Fruit fly (Drosophila melanogaster) whole organism, prepupa: ENCODE results near the gene gNacalpha.

ENCODE experiments used
- Blimp-1 ChIP-seq: fragments of 200-800 bp; sonication (Bioruptor generic); optimal IDR thresholded peaks from 3 replicates; lab custom pipeline; 2017; ENCODE audit warnings: missing biosample characterization, missing genetic modification characterization, mild to moderate bottlenecking, moderate library complexity, missing genetic modification reagents
- CG10631 ChIP-seq: fragments of 200-800 bp; sonication (Bioruptor generic); optimal IDR thresholded peaks from 2 replicates; lab custom pipeline; 2016; ENCODE audit warnings: missing biosample characterization, missing genetic modification characterization
- CG15336 ChIP-seq: fragments of 200-800 bp; sonication (Bioruptor generic); IDR thresholded peaks from 2 replicates; pipeline ENCODE4 v1.3.6; 2022; ENCODE audit warnings: missing biosample characterization, missing genetic modification characterization
- CG1621 ChIP-seq: fragments of 200-800 bp; sonication (Bioruptor generic); optimal IDR thresholded peaks from 3 replicates; lab custom pipeline; 2018; ENCODE audit warnings: missing biosample characterization, mild to moderate bottlenecking, missing genetic modification characterization
- CG16779 ChIP-seq: fragments of 200-800 bp; sonication (Bioruptor generic); optimal IDR thresholded peaks from 3 replicates; lab custom pipeline; 2017; ENCODE audit warnings: missing biosample characterization, mild to moderate bottlenecking, missing genetic modification characterization
- CG3032 ChIP-seq: fragments of 200-800 bp; optimal IDR thresholded peaks from 2 replicates; lab custom pipeline; 2019; ENCODE audit warnings: missing biosample characterization, mild to moderate bottlenecking, missing genetic modification characterization, moderate library complexity
- CG31627 ChIP-seq: fragments of 200-800 bp; sonication (Bioruptor generic); optimal IDR thresholded peaks from 3 replicates; lab custom pipeline; 2016; ENCODE audit warnings: missing biosample characterization, missing genetic modification characterization
- CG32006 ChIP-seq: fragments of 200-800 bp; sonication (Bioruptor generic); optimal IDR thresholded peaks from 3 replicates; lab custom pipeline; 2017; ENCODE audit warnings: missing biosample characterization, mild to moderate bottlenecking, missing genetic modification characterization
- CG3919 ChIP-seq: fragments of 200-800 bp; sonication (Bioruptor generic); optimal IDR thresholded peaks from 3 replicates; lab custom pipeline; 2016; ENCODE audit warnings: missing biosample characterization, missing genetic modification characterization
- CG4318 ChIP-seq: fragments of 200-800 bp; sonication (Bioruptor generic); optimal IDR thresholded peaks from 3 replicates; lab custom pipeline; 2017; ENCODE audit warnings: missing biosample characterization, mild to moderate bottlenecking, missing genetic modification characterization
- CG6163 ChIP-seq: fragments of 200-800 bp; sonication (Bioruptor generic); IDR thresholded peaks from 3 replicates; pipeline ENCODE4 v1.3.6; 2022; ENCODE audit warnings: missing biosample characterization, missing genetic modification characterization
- CG6276 ChIP-seq: fragments of 200-800 bp; sonication (Bioruptor generic); optimal IDR thresholded peaks from 2 replicates; lab custom pipeline; 2017; ENCODE audit warnings: missing biosample characterization, mild to moderate bottlenecking, missing genetic modification characterization
- CG6808 ChIP-seq: fragments of 200-800 bp; sonication (Bioruptor generic); optimal IDR thresholded peaks from 3 replicates; lab custom pipeline; 2017; ENCODE audit warnings: missing biosample characterization, missing genetic modification characterization, mild to moderate bottlenecking, moderate library complexity, missing genetic modification reagents
- CG7368 ChIP-seq: fragments of 200-800 bp; sonication (Bioruptor generic); optimal IDR thresholded peaks from 3 replicates; lab custom pipeline; 2016; ENCODE audit warnings: missing biosample characterization, missing genetic modification characterization
- CG8119 ChIP-seq: fragments of 200-800 bp; sonication (Bioruptor generic); IDR thresholded peaks from 3 replicates; pipeline ENCODE4 v1.3.6; 2022; ENCODE audit warnings: missing biosample characterization, missing genetic modification characterization
- CG8319 ChIP-seq: fragments of 200-800 bp; sonication (Bioruptor generic); optimal IDR thresholded peaks from 3 replicates; lab custom pipeline; 2016; ENCODE audit warnings: missing biosample characterization, missing genetic modification characterization
- CG9139 ChIP-seq: fragments of 200-800 bp; sonication (Bioruptor generic); optimal IDR thresholded peaks from 3 replicates; lab custom pipeline; 2017; ENCODE audit warnings: missing biosample characterization, mild to moderate bottlenecking, missing genetic modification characterization
- Eip78C ChIP-seq: fragments of 200-800 bp; sonication (Bioruptor generic); peaks from one replicate; lab custom pipeline; 2016; ENCODE audit warnings: missing biosample characterization, missing genetic modification characterization
- Ets21C ChIP-seq: fragments of 200-800 bp; sonication (Bioruptor generic); optimal IDR thresholded peaks from 3 replicates; lab custom pipeline; 2016; ENCODE audit warnings: missing biosample characterization, missing genetic modification characterization
- Ets96B ChIP-seq: fragments of 200-800 bp; optimal IDR thresholded peaks from 2 replicates; lab custom pipeline; 2019; ENCODE audit warnings: missing biosample characterization, mild to moderate bottlenecking, missing genetic modification characterization, moderate library complexity
- Hr38 ChIP-seq: sonication (Bioruptor generic); optimal IDR thresholded peaks from 2 replicates; lab custom pipeline; 2016; ENCODE audit warnings: missing biosample characterization, missing genetic modification characterization
- Hr39 ChIP-seq: fragments of 200-800 bp; sonication (Bioruptor generic); optimal IDR thresholded peaks from 2 replicates; lab custom pipeline; 2016; ENCODE audit warnings: missing biosample characterization, missing genetic modification characterization
- Lpt ChIP-seq: fragments of 200-800 bp; sonication (Bioruptor generic); optimal IDR thresholded peaks from 3 replicates; lab custom pipeline; 2016; ENCODE audit warnings: missing biosample characterization, missing genetic modification characterization
- Met ChIP-seq: fragments of 200-800 bp; sonication (Bioruptor generic); optimal IDR thresholded peaks from 3 replicates; lab custom pipeline; 2016; ENCODE audit warnings: missing biosample characterization, missing genetic modification characterization
- Smox ChIP-seq: fragments of 200-800 bp; sonication (Bioruptor generic); optimal IDR thresholded peaks from 3 replicates; lab custom pipeline; 2016; ENCODE audit warnings: missing biosample characterization, missing genetic modification characterization
- Sox102F ChIP-seq: fragments of 200-800 bp; sonication (Bioruptor generic); optimal IDR thresholded peaks from 2 replicates; lab custom pipeline; 2016; ENCODE audit warnings: missing biosample characterization, mild to moderate bottlenecking, missing genetic modification characterization
- Sox14 ChIP-seq: fragments of 200-800 bp; sonication (Bioruptor generic); optimal IDR thresholded peaks from 3 replicates; lab custom pipeline; 2016; ENCODE audit warnings: missing biosample characterization, missing genetic modification characterization
- cyc ChIP-seq: fragments of 200-800 bp; sonication (Bioruptor generic); optimal IDR thresholded peaks from 3 replicates; lab custom pipeline; 2016; ENCODE audit warnings: missing biosample characterization, missing genetic modification characterization
- dsx ChIP-seq: fragments of 200-800 bp; optimal IDR thresholded peaks from 3 replicates; lab custom pipeline; 2019; ENCODE audit warnings: missing biosample characterization, mild to moderate bottlenecking, missing genetic modification characterization, moderate library complexity; ENCODE audit not compliant: poor library complexity, severe bottlenecking
- eg ChIP-seq: fragments of 200-800 bp; sonication (Bioruptor generic); IDR thresholded peaks from 3 replicates; pipeline ENCODE4 v1.3.6; 2022; ENCODE audit warnings: missing biosample characterization, missing genetic modification characterization
- esn ChIP-seq: fragments of 200-800 bp; sonication (Bioruptor generic); optimal IDR thresholded peaks from 2 replicates; lab custom pipeline; 2016; ENCODE audit warnings: missing biosample characterization, mild to moderate bottlenecking, missing genetic modification characterization, moderate library complexity
- fd59A ChIP-seq: fragments of 200-800 bp; sonication (Bioruptor generic); optimal IDR thresholded peaks from 2 replicates; lab custom pipeline; 2017; ENCODE audit warnings: missing biosample characterization, mild to moderate bottlenecking, missing genetic modification characterization, missing genetic modification reagents
- fd85E ChIP-seq: fragments of 200-800 bp; sonication (Bioruptor generic); optimal IDR thresholded peaks from 3 replicates; lab custom pipeline; 2016; ENCODE audit warnings: missing biosample characterization, missing genetic modification characterization
- fkh ChIP-seq: fragments of 200-800 bp; sonication (Bioruptor generic); optimal IDR thresholded peaks from 3 replicates; lab custom pipeline; 2017; ENCODE audit warnings: missing biosample characterization, mild to moderate bottlenecking, missing genetic modification characterization, moderate library complexity
- lz ChIP-seq: fragments of 200-800 bp; sonication (Bioruptor generic); optimal IDR thresholded peaks from 3 replicates; lab custom pipeline; 2016; ENCODE audit warnings: missing biosample characterization, missing genetic modification characterization
- salr ChIP-seq, 2 experiments: fragments of 200-800 bp; sonication (Bioruptor generic); optimal IDR thresholded peaks; 3 replicates each; lab custom pipeline; 2016 to 2018; ENCODE audit warnings: missing biosample characterization in 2 of 2, missing genetic modification characterization in 2 of 2, mild to moderate bottlenecking in 1 of 2
- spab ChIP-seq: fragments of 200-800 bp; sonication (Bioruptor generic); optimal IDR thresholded peaks from 2 replicates; lab custom pipeline; 2017; ENCODE audit warnings: missing biosample characterization, mild to moderate bottlenecking, missing genetic modification characterization, missing genetic modification reagents
- ss ChIP-seq, 2 experiments: fragments of 200-800 bp; sonication (Bioruptor generic); optimal IDR thresholded peaks; 2 replicates in 1 of 2; 3 replicates in 1 of 2; lab custom pipeline; 2017 to 2018; ENCODE audit warnings: mild to moderate bottlenecking in 2 of 2, missing biosample characterization in 2 of 2, missing genetic modification characterization in 2 of 2, moderate library complexity in 1 of 2
- svp ChIP-seq: fragments of 200-800 bp; sonication (Bioruptor generic); peaks from one replicate; lab custom pipeline; 2016; ENCODE audit warnings: missing biosample characterization, missing genetic modification characterization
- vri ChIP-seq: fragments of 200-800 bp; sonication (Bioruptor generic); optimal IDR thresholded peaks from 3 replicates; lab custom pipeline; 2016; ENCODE audit warnings: missing biosample characterization, mild to moderate bottlenecking, missing genetic modification characterization

The gNacalpha gene

dm6 chr2L:1077469-1077993 lies 40.5 kb downstream of the gNacalpha start, which contains the start of the genes S and ast (continued):
- TF ChIP-seq vri (GFP tag; lab: Kevin White, UChicago): no peak
- no peak for TF ChIP-seq Hr38 (GFP tag; lab: Kevin White, UChicago)
- TF ChIP-seq esn (GFP tag; lab: Kevin White, UChicago): peak; percentile 36
- peak; percentile 8 for TF ChIP-seq CG16779
- peak; percentile 8; the same call in 1 of the 3 replicates for TF ChIP-seq CG6163 (GFP tag; lab: Robert Waterston, UW)
- no peak for TF ChIP-seq Smox (GFP tag; lab: Kevin White, UChicago)
- peak; percentile 25 for TF ChIP-seq lz (GFP tag; lab: Kevin White, UChicago)
- TF ChIP-seq, all 60 proteins: peak for 18

dm6 chr2L:1080802-1081464 lies 43.9 kb downstream of the gNacalpha start, which contains the start of gene Atg4a:
Gene Atg4a (plus strand): TSS chr2L:1080911.
- TF ChIP-seq eg (GFP tag; lab: Robert Waterston, UW) (peak; percentile 45; the same call in 1 of the 3 replicates), Blimp-1 (GFP tag; lab: Kevin White, UChicago) (no peak), CG9139 (no peak), esn (GFP tag; lab: Kevin White, UChicago) (no peak), vri (GFP tag; lab: Kevin White, UChicago) (no peak), Ets21C (GFP tag; lab: Kevin White, UChicago) (no peak), CG15336 (GFP tag; lab: Robert Waterston, UW) (peak; percentile 43; the same call in 1 of the 2 replicates), svp (peak; percentile 90), CG4318 (GFP tag; lab: Kevin White, UChicago) (no peak), CG3032 (tag; lab: Kevin White, UChicago) (peak; percentile 40), fd59A (GFP tag; lab: Kevin White, UChicago) (no peak), CG6163 (GFP tag; lab: Robert Waterston, UW) (peak; percentile 57; the same call in 2 of the 3 replicates), Sox102F (no peak), CG8119 (GFP tag; lab: Robert Waterston, UW) (no peak), Sox14 (peak; percentile 33), CG3919 (no peak), dsx (no peak), spab (GFP tag; lab: Kevin White, UChicago) (peak; percentile 3), Hr39 (GFP tag; lab: Kevin White, UChicago) (no peak), ss (GFP tag; optimal IDR thresholded peaks at IDR 0.05; lab: Kevin White, UChicago) (peak in 1 of 2 experiments; percentile 61), CG6808 (peak; percentile 19), CG8319 (no peak), Lpt (no peak), Ets96B (tag; lab: Kevin White, UChicago) (peak; percentile 37), Eip78C (GFP tag; lab: Kevin White, UChicago) (peak; percentile 43), Met (no peak), CG31627 (GFP tag; lab: Kevin White, UChicago) (no peak), CG6276 (GFP tag; lab: Kevin White, UChicago) (peak; percentile 35), cyc (GFP tag; lab: Kevin White, UChicago) (no peak), CG7368 (GFP tag; lab: Kevin White, UChicago) (no peak), CG16779 (peak; percentile 29), CG1621 (peak; percentile 9)

- TF ChIP-seq CG9139 (no peak), svp (no peak), CG10631 (no peak), CG31627 (GFP tag; lab: Kevin White, UChicago) (no peak), fkh (GFP tag; lab: Kevin White, UChicago) (no peak), CG32006 (GFP tag; lab: Kevin White, UChicago) (no peak), CG16779 (no peak), fd85E (no peak), salr (GFP tag; optimal IDR thresholded peaks at IDR 0.05; lab: Kevin White, UChicago) (no peak), Met (no peak), Ets21C (GFP tag; lab: Kevin White, UChicago) (no peak)
Measured at dm6 chr2L:1082668-1083067, 45.6 kb downstream of the gNacalpha start.
